Worm (Caenorhabditis elegans) whole organism, L1 larva: ENCODE measurements around the gene C04A11.5.
A peak's percentile ranks its signal among the peaks of the same experiment; 100 is the strongest.

Experiments used
- C04F5.9 ChIP-seq: sonication (generic microtip); optimal IDR thresholded peaks from 2 replicates; lab custom pipeline; 2016; ENCODE audit warnings: missing genetic modification characterization, missing compliant biosample characterization
- C34B4.2 ChIP-seq: sonication (generic microtip); optimal IDR thresholded peaks from 2 replicates; lab custom pipeline; 2017; ENCODE audit warnings: mild to moderate bottlenecking, missing genetic modification characterization, missing compliant biosample characterization
- F16B12.6 ChIP-seq: fragments of 150-350 bp; optimal IDR thresholded peaks from 2 replicates; lab custom pipeline; 2014; ENCODE audit warnings: missing biosample characterization, missing genetic modification characterization
- Y116A8C.19 ChIP-seq: sonication (generic microtip); optimal IDR thresholded peaks from 2 replicates; lab custom pipeline; 2016; ENCODE audit warnings: missing compliant biosample characterization, missing genetic modification characterization, borderline replicate concordance
- aha-1 ChIP-seq: fragments of 150-350 bp; optimal IDR thresholded peaks from 2 replicates; lab custom pipeline; 2014; ENCODE audit warnings: missing biosample characterization, missing genetic modification characterization
- alr-1 ChIP-seq: fragments of 200-800 bp; sonication (Bioruptor generic); optimal IDR thresholded peaks from 2 replicates; lab custom pipeline; 2018; ENCODE audit warnings: borderline replicate concordance, mild to moderate bottlenecking, missing genetic modification characterization, missing compliant biosample characterization
- aly-2 ChIP-seq: fragments of 150-350 bp; optimal IDR thresholded peaks from 2 replicates; lab custom pipeline; 2014; ENCODE audit warnings: missing biosample characterization, missing genetic modification characterization
- ama-1 ChIP-seq: fragments of 150-350 bp; optimal IDR thresholded peaks from 2 replicates; lab custom pipeline; 2014
- ceh-63 ChIP-seq: fragments of 200-800 bp; sonication (Bioruptor generic); optimal IDR thresholded peaks from 2 replicates; lab custom pipeline; 2018; ENCODE audit warnings: mild to moderate bottlenecking, missing genetic modification characterization, missing compliant biosample characterization
- ceh-8 ChIP-seq: fragments of 200-800 bp; sonication (Bioruptor generic); optimal IDR thresholded peaks from 2 replicates; lab custom pipeline; 2018; ENCODE audit warnings: mild to moderate bottlenecking, missing genetic modification characterization, moderate library complexity, missing compliant biosample characterization
- ceh-82 ChIP-seq, 3 experiments: fragments of 150-350 bp in 1 of 3; sonication (generic microtip) in 2 of 3; optimal IDR thresholded peaks; 2 replicates each; lab custom pipeline; 2014 to 2017; ENCODE audit warnings: missing biosample characterization in 3 of 3, missing genetic modification characterization in 3 of 3
- ceh-90 ChIP-seq: sonication (generic microtip); optimal IDR thresholded peaks from 2 replicates; lab custom pipeline; 2016; ENCODE audit warnings: missing genetic modification characterization, missing compliant biosample characterization
- ces-1 ChIP-seq: fragments of 150-350 bp; optimal IDR thresholded peaks from 2 replicates; lab custom pipeline; 2014; ENCODE audit warnings: missing biosample characterization, missing genetic modification reagents, missing genetic modification characterization
- efl-1 ChIP-seq, 4 experiments: fragments of 150-350 bp; optimal IDR thresholded peaks in 3 of 4; peaks in 1 of 4; 1 replicate in 1 of 4; 2 replicates in 3 of 4; lab custom pipeline; 2014; ENCODE audit warnings: missing biosample characterization in 2 of 4, missing genetic modification characterization in 2 of 4, missing genetic modification reagents in 2 of 4
- efl-3 ChIP-seq: fragments of 200-800 bp; sonication (Bioruptor generic); optimal IDR thresholded peaks from 2 replicates; lab custom pipeline; 2018; ENCODE audit warnings: mild to moderate bottlenecking, missing genetic modification characterization, missing compliant biosample characterization
- egl-13 ChIP-seq: sonication (generic microtip); optimal IDR thresholded peaks from 2 replicates; lab custom pipeline; 2016; ENCODE audit warnings: missing genotype, missing genetic modification reagents, missing genetic modification characterization, missing compliant biosample characterization
- elt-2 ChIP-seq: sonication (generic microtip); optimal IDR thresholded peaks from 2 replicates; lab custom pipeline; 2016; ENCODE audit warnings: missing genetic modification characterization, mild to moderate bottlenecking, inconsistent platforms, missing compliant biosample characterization, missing genetic modification reagents
- ets-5 ChIP-seq: fragments of 200-800 bp; sonication (Bioruptor generic); IDR thresholded peaks from 2 replicates; pipeline ENCODE4 v1.3.6; 2022; ENCODE audit warnings: missing genetic modification characterization, missing compliant biosample characterization
- fkh-10 ChIP-seq: sonication (generic microtip); optimal IDR thresholded peaks from 2 replicates; lab custom pipeline; 2017; ENCODE audit warnings: missing biosample characterization, missing genetic modification reagents, missing genetic modification characterization
- fkh-8 ChIP-seq: sonication (generic microtip); optimal IDR thresholded peaks from 2 replicates; lab custom pipeline; 2016; ENCODE audit warnings: mild to moderate bottlenecking, missing genetic modification characterization, missing compliant biosample characterization
- fos-1 ChIP-seq: fragments of 150-350 bp; optimal IDR thresholded peaks from 2 replicates; lab custom pipeline; 2014; ENCODE audit warnings: missing biosample characterization, missing genetic modification characterization
- grh-1 ChIP-seq: fragments of 200-800 bp; sonication (Bioruptor generic); IDR thresholded peaks from 2 replicates; pipeline ENCODE4 v1.3.6; 2022; ENCODE audit warnings: missing genetic modification reagents, missing genetic modification characterization, missing compliant biosample characterization
- hlh-4 ChIP-seq: sonication (generic microtip); optimal IDR thresholded peaks from 2 replicates; lab custom pipeline; 2016; ENCODE audit warnings: mild to moderate bottlenecking, missing genetic modification characterization, missing compliant biosample characterization
- hpl-2 ChIP-seq: fragments of 150-350 bp; optimal IDR thresholded peaks from 2 replicates; lab custom pipeline; 2014; ENCODE audit warnings: missing biosample characterization, missing genetic modification reagents, missing genetic modification characterization
- isw-1 ChIP-seq: fragments of 200-800 bp; sonication (Bioruptor generic); IDR thresholded peaks from 2 replicates; pipeline ENCODE4 v1.3.6; 2022; ENCODE audit warnings: missing genetic modification characterization, missing compliant biosample characterization
- jun-1 ChIP-seq: fragments of 150-350 bp; optimal IDR thresholded peaks from 2 replicates; lab custom pipeline; 2014; ENCODE audit warnings: missing biosample characterization, missing genetic modification reagents, missing genetic modification characterization
- lin-13 ChIP-seq: fragments of 150-350 bp; optimal IDR thresholded peaks from 2 replicates; lab custom pipeline; 2014; ENCODE audit warnings: missing biosample characterization, missing genetic modification reagents, missing genetic modification characterization
- lin-14 ChIP-seq: fragments of 200-800 bp; sonication (Bioruptor generic); optimal IDR thresholded peaks from 2 replicates; lab custom pipeline; 2018; ENCODE audit warnings: mild to moderate bottlenecking, missing genetic modification characterization, moderate library complexity, missing compliant biosample characterization
- lin-39 ChIP-seq: fragments of 150-350 bp; optimal IDR thresholded peaks from 2 replicates; lab custom pipeline; 2014; ENCODE audit warnings: missing biosample characterization, missing genetic modification reagents, missing genetic modification characterization
- mef-2 ChIP-seq: fragments of 150-350 bp; optimal IDR thresholded peaks from 2 replicates; lab custom pipeline; 2014; ENCODE audit warnings: missing biosample characterization, missing genetic modification characterization
- nhr-11 ChIP-seq: fragments of 150-350 bp; optimal IDR thresholded peaks from 2 replicates; lab custom pipeline; 2014; ENCODE audit warnings: missing biosample characterization, missing genetic modification characterization
- nhr-19 ChIP-seq: fragments of 200-800 bp; sonication (Bioruptor generic); conservative IDR thresholded peaks from 2 replicates; pipeline ENCODE4 v1.3.6; 2022; ENCODE audit warnings: missing genetic modification characterization, missing compliant biosample characterization
- nhr-20 ChIP-seq: sonication (generic microtip); optimal IDR thresholded peaks from 2 replicates; lab custom pipeline; 2016; ENCODE audit warnings: mild to moderate bottlenecking, missing genetic modification characterization, missing compliant biosample characterization
- nhr-237 ChIP-seq: fragments of 150-350 bp; optimal IDR thresholded peaks from 2 replicates; lab custom pipeline; 2014; ENCODE audit warnings: missing biosample characterization, missing genetic modification characterization
- nhr-28 ChIP-seq: fragments of 150-350 bp; optimal IDR thresholded peaks from 2 replicates; lab custom pipeline; 2014; ENCODE audit warnings: missing biosample characterization, missing genetic modification characterization
- nhr-71 ChIP-seq: sonication (generic microtip); optimal IDR thresholded peaks from 2 replicates; lab custom pipeline; 2016; ENCODE audit warnings: mild to moderate bottlenecking, missing genetic modification characterization, moderate library complexity, missing compliant biosample characterization
- nhr-76 ChIP-seq: sonication (generic microtip); optimal IDR thresholded peaks from 2 replicates; lab custom pipeline; 2017; ENCODE audit warnings: missing biosample characterization, missing genetic modification characterization
- nhr-77 ChIP-seq: fragments of 150-350 bp; optimal IDR thresholded peaks from 2 replicates; lab custom pipeline; 2014; ENCODE audit warnings: missing biosample characterization, missing genetic modification characterization
- nhr-85 ChIP-seq: sonication (generic microtip); peaks from one replicate; lab custom pipeline; 2016; ENCODE audit warnings: missing genetic modification characterization, inconsistent platforms, missing compliant biosample characterization
- pax-3 ChIP-seq: fragments of 200-800 bp; sonication (Bioruptor generic); optimal IDR thresholded peaks from 2 replicates; lab custom pipeline; 2018; ENCODE audit warnings: mild to moderate bottlenecking, missing genetic modification characterization, moderate library complexity, missing compliant biosample characterization
- snpc-4 ChIP-seq: fragments of 150-350 bp; optimal IDR thresholded peaks from 2 replicates; lab custom pipeline; 2014; ENCODE audit warnings: missing biosample characterization, missing genetic modification characterization
- snu-23 ChIP-seq: sonication (generic microtip); optimal IDR thresholded peaks from 2 replicates; lab custom pipeline; 2016; ENCODE audit warnings: missing genetic modification characterization, missing compliant biosample characterization
- sox-4 ChIP-seq: sonication (generic microtip); optimal IDR thresholded peaks from 2 replicates; lab custom pipeline; 2016; ENCODE audit warnings: missing genetic modification characterization, missing compliant biosample characterization
- sptf-1 ChIP-seq: fragments of 150-350 bp; optimal IDR thresholded peaks from 2 replicates; lab custom pipeline; 2014; ENCODE audit warnings: missing biosample characterization, missing genetic modification characterization
- sup-37 ChIP-seq: fragments of 200-800 bp; sonication (Bioruptor generic); optimal IDR thresholded peaks from 2 replicates; lab custom pipeline; 2018; ENCODE audit warnings: mild to moderate bottlenecking, missing genetic modification characterization, missing compliant biosample characterization
- tbx-2 ChIP-seq: sonication (generic microtip); optimal IDR thresholded peaks from 2 replicates; lab custom pipeline; 2016; ENCODE audit warnings: missing genetic modification characterization, missing compliant biosample characterization
- tlp-1 ChIP-seq: fragments of 150-350 bp; optimal IDR thresholded peaks from 2 replicates; lab custom pipeline; 2014; ENCODE audit warnings: missing biosample characterization, missing genetic modification characterization
- unc-130 ChIP-seq: fragments of 150-350 bp; optimal IDR thresholded peaks from 2 replicates; lab custom pipeline; 2017; ENCODE audit warnings: missing biosample characterization, missing genetic modification characterization, inconsistent platforms
- unc-62 ChIP-seq: fragments of 150-350 bp; optimal IDR thresholded peaks from 2 replicates; lab custom pipeline; 2014; ENCODE audit warnings: missing biosample characterization, missing genetic modification reagents, missing genetic modification characterization
- unc-86 ChIP-seq: sonication (generic microtip); optimal IDR thresholded peaks from 2 replicates; lab custom pipeline; 2016; ENCODE audit warnings: missing genetic modification characterization, missing compliant biosample characterization
- unc-98 ChIP-seq: fragments of 200-800 bp; sonication (Bioruptor generic); IDR thresholded peaks from 2 replicates; pipeline ENCODE4 v1.3.6; 2022; ENCODE audit warnings: missing genetic modification characterization, missing compliant biosample characterization
- vab-15 ChIP-seq: sonication (generic microtip); optimal IDR thresholded peaks from 2 replicates; lab custom pipeline; 2017; ENCODE audit warnings: missing genotype, mild to moderate bottlenecking, missing genetic modification characterization, missing compliant biosample characterization
- zag-1 ChIP-seq: fragments of 150-350 bp; optimal IDR thresholded peaks from 2 replicates; lab custom pipeline; 2014; ENCODE audit warnings: missing biosample characterization, missing genetic modification characterization
- zip-4 ChIP-seq: fragments of 200-800 bp; sonication (Bioruptor generic); optimal IDR thresholded peaks from 2 replicates; lab custom pipeline; 2018; ENCODE audit warnings: mild to moderate bottlenecking, missing genetic modification characterization, moderate library complexity, missing compliant biosample characterization

The C04A11.5 gene

ce11 chrX:13665447-13665846 lies 1.1 kb downstream of the C04A11.5 start (continued):
- peak; percentile 35 for TF ChIP-seq ceh-8 (GFP tag; lab: Kevin White, UChicago)
- TF ChIP-seq sox-4 (tag; lab: Kevin White, UChicago): peak; percentile 72
- TF ChIP-seq fkh-8 (tag; lab: Kevin White, UChicago): peak; percentile 83
- TF ChIP-seq nhr-76 (tag; lab: Kevin White, UChicago): no peak
- TF ChIP-seq fos-1 (tag; lab: Kevin White, UChicago): peak; percentile 68
- peak; percentile 88 for TF ChIP-seq nhr-71 (tag; lab: Kevin White, UChicago)
- TF ChIP-seq nhr-237 (tag; lab: Kevin White, UChicago): no peak
- TF ChIP-seq zag-1 (tag; lab: Kevin White, UChicago): no peak
- peak; percentile 57 for TF ChIP-seq elt-2
- no peak for TF ChIP-seq sptf-1 (tag; lab: Kevin White, UChicago)
- no peak for TF ChIP-seq C04F5.9 (tag; lab: Kevin White, UChicago)
- peak; percentile 12 for TF ChIP-seq unc-130 (tag; lab: Kevin White, UChicago)
- TF ChIP-seq vab-15 (tag; lab: Kevin White, UChicago): peak; percentile 87
- TF ChIP-seq unc-86 (tag; lab: Kevin White, UChicago): peak; percentile 81
- peak; percentile 70 for TF ChIP-seq fkh-10
- TF ChIP-seq efl-3 (GFP tag; lab: Kevin White, UChicago): peak; percentile 2
- peak; percentile 34 for TF ChIP-seq lin-39
- peak; percentile 84 to 88 (median 85) for TF ChIP-seq ceh-82 (tag; optimal IDR thresholded peaks at IDR 0.05; lab: Kevin White, UChicago)
- no peak for TF ChIP-seq nhr-11 (tag; lab: Kevin White, UChicago)
- TF ChIP-seq sup-37 (GFP tag; lab: Kevin White, UChicago): peak; percentile 54
- TF ChIP-seq nhr-28 (tag; lab: Kevin White, UChicago): no peak
- peak; percentile 93 for TF ChIP-seq snu-23 (GFP tag; lab: Kevin White, UChicago)
- peak; percentile 85 for TF ChIP-seq egl-13 (tag; lab: Kevin White, UChicago)
- no peak for TF ChIP-seq Y116A8C.19 (tag; lab: Kevin White, UChicago)
- peak; percentile 58 for TF ChIP-seq zip-4 (GFP tag; lab: Kevin White, UChicago)
- TF ChIP-seq aha-1: no peak
- TF ChIP-seq isw-1 (GFP tag; lab: Robert Waterston, UW): peak; percentile 55
- TF ChIP-seq unc-62 (GFP tag; lab: Kevin White, UChicago): no peak
- TF ChIP-seq nhr-85: peak; percentile 84
- peak; percentile 51 to 52 for TF ChIP-seq efl-1 (optimal IDR thresholded peaks at IDR 0.05; lab: Kevin White, UChicago)
- TF ChIP-seq efl-1 (GFP tag; optimal IDR thresholded peaks at IDR 0.05 in 1 of 2; lab: Kevin White, UChicago): peak; percentile 36 to 93
- no peak for TF ChIP-seq ceh-90 (tag; lab: Kevin White, UChicago)
- TF ChIP-seq F16B12.6: peak; percentile 35
- peak; percentile 91 for TF ChIP-seq nhr-20 (tag; lab: Kevin White, UChicago)
- peak; percentile 34 for TF ChIP-seq lin-13 (GFP tag; lab: Kevin White, UChicago)
- peak; percentile 82 for TF ChIP-seq jun-1 (tag; lab: Kevin White, UChicago)
- no peak for TF ChIP-seq ces-1
- no peak for TF ChIP-seq ceh-63 (GFP tag; lab: Kevin White, UChicago)
- TF ChIP-seq C34B4.2 (tag; lab: Kevin White, UChicago): no peak
- TF ChIP-seq ets-5 (GFP tag; lab: Robert Waterston, UW): no peak
- peak; percentile 38 for TF ChIP-seq hlh-4 (tag; lab: Kevin White, UChicago)
- TF ChIP-seq tlp-1 (tag; lab: Kevin White, UChicago): no peak
- TF ChIP-seq lin-14 (GFP tag; lab: Kevin White, UChicago): peak; percentile 86
- TF ChIP-seq nhr-19 (GFP tag; lab: Robert Waterston, UW): peak; percentile 84
- no peak for TF ChIP-seq mef-2 (tag; lab: Kevin White, UChicago)
- peak; percentile 79 for TF ChIP-seq nhr-77 (tag; lab: Kevin White, UChicago)
- peak; percentile 72 for TF ChIP-seq pax-3 (tag; lab: Kevin White, UChicago)
- TF ChIP-seq ama-1: peak; percentile 47
- TF ChIP-seq snpc-4: peak; percentile 66
- peak; percentile 85 for TF ChIP-seq tbx-2 (tag; lab: Kevin White, UChicago)
- no peak for TF ChIP-seq alr-1 (tag; lab: Kevin White, UChicago)
- peak; percentile 55 for TF ChIP-seq grh-1 (GFP tag; lab: Robert Waterston, UW)
- TF ChIP-seq hpl-2 (GFP tag; lab: Kevin White, UChicago): peak; percentile 27
- no peak for TF ChIP-seq unc-98
- TF ChIP-seq aly-2 (tag; lab: Kevin White, UChicago): peak; percentile 64
